Fruit fly (Drosophila melanogaster) whole organism, pupa: ENCODE results near the gene Doc3.

Source experiments
- CG10348 ChIP-seq: fragments of 200-800 bp; sonication (Bioruptor generic); IDR thresholded peaks from 2 replicates; pipeline ENCODE4 v1.3.6; 2022; ENCODE audit warnings: missing biosample characterization, missing genetic modification characterization
- CG12605 ChIP-seq: fragments of 200-800 bp; sonication (Bioruptor generic); IDR thresholded peaks from 2 replicates; pipeline ENCODE4 v1.3.6; 2022; ENCODE audit warnings: missing biosample characterization, missing genetic modification characterization
- CG13204 ChIP-seq: fragments of 200-800 bp; sonication (Bioruptor generic); optimal IDR thresholded peaks from 2 replicates; lab custom pipeline; 2018; ENCODE audit warnings: missing biosample characterization, mild to moderate bottlenecking, missing genetic modification characterization, moderate library complexity
- CG14655 ChIP-seq: fragments of 200-800 bp; sonication (Bioruptor generic); optimal IDR thresholded peaks from 3 replicates; lab custom pipeline; 2017; ENCODE audit warnings: mild to moderate bottlenecking, missing biosample characterization, missing genetic modification reagents, missing genetic modification characterization
- CG15710 ChIP-seq: fragments of 200-800 bp; sonication (Bioruptor generic); optimal IDR thresholded peaks from 2 replicates; lab custom pipeline; 2018; ENCODE audit warnings: missing biosample characterization, mild to moderate bottlenecking, missing genetic modification characterization, moderate library complexity
- CG17806 ChIP-seq: fragments of 200-800 bp; sonication (Bioruptor generic); optimal IDR thresholded peaks from 2 replicates; lab custom pipeline; 2018; ENCODE audit warnings: missing biosample characterization, mild to moderate bottlenecking, missing genetic modification characterization, moderate library complexity
- CG32121 ChIP-seq: fragments of 200-800 bp; sonication (Bioruptor generic); IDR thresholded peaks from 2 replicates; pipeline ENCODE4 v1.3.6; 2022; ENCODE audit warnings: missing biosample characterization, missing genetic modification characterization
- CG34367 ChIP-seq: fragments of 200-800 bp; sonication (Bioruptor generic); optimal IDR thresholded peaks from 2 replicates; lab custom pipeline; 2018; ENCODE audit warnings: missing biosample characterization, mild to moderate bottlenecking, missing genetic modification characterization
- CG4496 ChIP-seq: fragments of 200-800 bp; sonication (Bioruptor generic); IDR thresholded peaks from 3 replicates; pipeline ENCODE4 v1.3.6; 2022; ENCODE audit warnings: missing biosample characterization, missing genetic modification characterization
- CG8159 ChIP-seq: fragments of 200-800 bp; sonication (Bioruptor generic); optimal IDR thresholded peaks from 3 replicates; lab custom pipeline; 2018; ENCODE audit warnings: missing biosample characterization, mild to moderate bottlenecking, missing genetic modification characterization, moderate library complexity
- CG8301 ChIP-seq: fragments of 200-800 bp; sonication (Bioruptor generic); optimal IDR thresholded peaks from 2 replicates; lab custom pipeline; 2018; ENCODE audit warnings: missing biosample characterization, mild to moderate bottlenecking, missing genetic modification characterization
- CG9948 ChIP-seq: fragments of 200-800 bp; sonication (Bioruptor generic); optimal IDR thresholded peaks from 2 replicates; lab custom pipeline; 2018; ENCODE audit warnings: missing biosample characterization, mild to moderate bottlenecking, missing genetic modification characterization, moderate library complexity
- D1 ChIP-seq: fragments of 200-800 bp; sonication (Bioruptor generic); optimal IDR thresholded peaks from 2 replicates; lab custom pipeline; 2018; ENCODE audit warnings: missing biosample characterization, mild to moderate bottlenecking, missing genetic modification characterization, moderate library complexity
- EcR ChIP-seq: fragments of 200-800 bp; sonication (Bioruptor generic); optimal IDR thresholded peaks from 3 replicates; lab custom pipeline; 2019; ENCODE audit warnings: missing biosample characterization, missing genetic modification characterization, mild to moderate bottlenecking, moderate library complexity, missing genetic modification reagents
- Ets98B ChIP-seq: fragments of 200-800 bp; sonication (Bioruptor generic); IDR thresholded peaks from 2 replicates; pipeline ENCODE4 v1.3.6; 2022; ENCODE audit warnings: missing biosample characterization, missing genetic modification characterization
- Pif1A ChIP-seq: fragments of 200-800 bp; sonication (Bioruptor generic); optimal IDR thresholded peaks from 3 replicates; lab custom pipeline; 2016; ENCODE audit warnings: missing biosample characterization, missing genetic modification characterization
- Pif1B ChIP-seq: fragments of 200-800 bp; sonication (Bioruptor generic); optimal IDR thresholded peaks from 3 replicates; lab custom pipeline; 2016; ENCODE audit warnings: missing biosample characterization, missing genetic modification characterization
- Snoo ChIP-seq: fragments of 200-800 bp; sonication (Bioruptor generic); optimal IDR thresholded peaks from 3 replicates; lab custom pipeline; 2017; ENCODE audit warnings: missing biosample characterization, mild to moderate bottlenecking, missing genetic modification characterization, inconsistent platforms
- fd96Ca ChIP-seq: fragments of 200-800 bp; sonication (Bioruptor generic); IDR thresholded peaks from 3 replicates; pipeline ENCODE4 v1.3.6; 2022; ENCODE audit warnings: missing biosample characterization, missing genetic modification characterization
- gl ChIP-seq: fragments of 200-800 bp; sonication (Bioruptor generic); optimal IDR thresholded peaks from 2 replicates; lab custom pipeline; 2018; ENCODE audit warnings: missing biosample characterization, mild to moderate bottlenecking, missing genetic modification characterization
- rn ChIP-seq: fragments of 200-800 bp; sonication (Bioruptor generic); IDR thresholded peaks from 2 replicates; pipeline ENCODE4 v1.3.6; 2022; ENCODE audit warnings: missing biosample characterization, missing genetic modification characterization

The Doc3 gene

DNA sequence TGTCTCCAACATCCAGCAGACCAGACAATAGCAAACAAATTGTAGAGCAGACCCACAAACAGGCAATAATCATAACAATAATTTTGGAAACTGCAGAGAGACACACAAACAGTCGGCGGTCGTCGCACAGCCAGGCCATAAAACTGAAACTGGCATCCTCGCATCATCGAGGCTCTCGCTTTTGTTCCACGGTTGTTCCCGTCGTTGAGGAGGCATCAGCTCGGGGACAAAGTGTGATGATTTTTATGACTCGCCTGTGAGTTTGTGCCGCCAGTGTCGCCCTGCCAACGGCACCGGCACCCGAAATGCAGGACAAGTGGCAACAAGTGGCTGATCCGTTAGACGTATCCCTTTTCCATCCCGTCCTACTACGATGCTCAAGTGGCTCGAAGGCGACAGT, 1.6 kb upstream of the Doc3 start:
- TF ChIP-seq fd96Ca (GFP tag; lab: Robert Waterston, UW) = no peak
- TF ChIP-seq CG13204 (GFP tag; lab: Kevin White, UChicago) = no peak
- TF ChIP-seq Ets98B (GFP tag; lab: Robert Waterston, UW) = no peak
- no peak for TF ChIP-seq gl (tag; lab: Kevin White, UChicago)
- no peak for TF ChIP-seq CG4496 (GFP tag; lab: Robert Waterston, UW)

DNA sequence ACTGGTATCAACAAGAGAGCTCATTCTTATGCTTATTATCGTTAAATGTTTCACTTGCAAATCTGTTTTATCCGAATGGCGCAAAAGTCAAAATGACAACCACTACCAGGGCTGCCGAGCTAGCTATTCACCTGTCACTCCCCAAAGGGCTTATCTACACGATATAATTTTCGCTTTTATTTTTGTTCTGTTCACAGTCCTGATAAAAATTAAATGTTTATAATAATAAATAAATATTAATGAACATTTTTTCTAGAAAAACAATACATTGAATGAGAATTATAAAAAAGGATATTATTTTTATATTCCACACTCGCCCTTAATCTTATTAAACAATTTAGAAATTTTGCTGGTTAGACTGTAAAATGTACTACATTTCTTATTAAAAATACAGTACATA, 4.7 kb downstream of the Doc3 start, which contains the start of gene CG5194:
Gene CG5194, minus strand, starts transcription at position 101 of the 400 bp plus-strand sequence.
- no peak for TF ChIP-seq CG17806 (tag; lab: Kevin White, UChicago)
- TF ChIP-seq CG8301 (tag; lab: Kevin White, UChicago) = no peak
- TF ChIP-seq fd96Ca (GFP tag; lab: Robert Waterston, UW) = no peak
- TF ChIP-seq, all 21 proteins: peak for 0

DNA sequence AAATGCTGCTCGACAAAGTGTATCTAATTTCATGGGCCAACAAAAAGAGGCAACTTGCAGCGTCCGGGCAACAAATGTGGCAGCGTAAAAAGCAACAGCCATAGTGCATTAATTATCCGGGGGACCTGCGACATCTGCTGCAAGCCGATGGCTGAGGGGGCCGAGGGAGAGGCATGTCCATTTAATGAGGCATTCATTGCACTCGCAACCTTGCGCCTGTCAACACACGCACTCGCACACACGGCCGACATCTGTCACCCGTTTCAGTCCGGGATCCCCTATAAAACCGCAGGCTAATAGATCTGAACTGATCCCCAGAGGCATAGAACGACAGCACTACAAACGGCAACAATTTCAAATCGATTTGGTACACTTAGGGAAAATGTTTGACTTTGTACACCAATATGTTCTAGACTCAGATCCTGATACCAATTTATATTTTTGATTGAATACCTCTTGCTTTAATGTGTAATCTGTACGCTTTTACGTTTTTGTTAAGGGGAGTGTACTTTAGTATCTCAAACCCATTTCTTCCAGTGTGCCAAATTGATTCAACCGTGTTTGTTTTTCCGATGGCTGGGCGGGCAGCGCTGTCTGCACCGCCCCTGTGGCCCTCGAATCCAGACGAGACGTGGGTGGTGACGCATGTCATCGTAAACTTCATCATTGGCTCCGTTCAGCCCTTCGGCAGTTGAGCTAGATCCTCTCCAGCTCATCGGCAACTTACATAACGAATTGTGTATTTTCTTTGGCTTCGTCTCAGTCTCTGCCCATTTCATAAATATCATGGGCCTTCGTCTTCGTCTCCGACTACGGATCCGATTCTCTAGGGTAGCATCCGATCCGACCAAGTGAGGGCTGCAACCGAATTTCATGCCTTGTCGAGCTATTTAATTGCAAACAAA, 6.7 kb downstream of the Doc3 start:
- TF ChIP-seq EcR (GFP tag; lab: Kevin White, UChicago) (no peak), CG10348 (no peak), CG13204 (GFP tag; lab: Kevin White, UChicago) (no peak), Pif1A (GFP tag; lab: Kevin White, UChicago) (no peak), fd96Ca (GFP tag; lab: Robert Waterston, UW) (no peak), CG32121 (GFP tag; lab: Robert Waterston, UW) (no peak), CG14655 (GFP tag; lab: Kevin White, UChicago) (no peak), CG15710 (tag; lab: Kevin White, UChicago) (peak; percentile 1), gl (tag; lab: Kevin White, UChicago) (no peak), CG8159 (peak; percentile 37)

DNA sequence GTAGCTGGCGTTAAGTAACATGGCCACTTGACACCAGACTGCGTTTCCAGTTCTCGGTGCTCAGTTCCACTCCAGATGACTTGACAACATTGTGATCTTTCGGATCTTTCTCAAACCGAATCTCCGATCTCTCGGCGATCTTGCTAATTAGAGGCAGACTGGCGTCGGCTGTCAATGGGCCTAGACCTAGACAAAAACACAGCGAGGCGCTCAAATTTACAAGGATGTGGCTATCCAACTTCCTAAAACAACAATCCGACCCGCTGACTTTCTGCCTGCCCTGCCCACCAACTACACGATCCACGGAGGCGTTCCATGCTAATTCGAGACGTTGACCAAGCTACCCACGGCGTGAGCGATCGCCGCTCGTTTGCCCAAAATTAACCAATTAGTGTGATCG, 8.7 kb downstream of the Doc3 start:
- no peak for TF ChIP-seq Ets98B (GFP tag; lab: Robert Waterston, UW)
- no peak for TF ChIP-seq CG9948 (tag; lab: Kevin White, UChicago)
- no peak for TF ChIP-seq CG8301 (tag; lab: Kevin White, UChicago)
- TF ChIP-seq CG34367 = no peak
- no peak for TF ChIP-seq rn (GFP tag; lab: Robert Waterston, UW)
- TF ChIP-seq CG8159 = no peak
- no peak for TF ChIP-seq fd96Ca (GFP tag; lab: Robert Waterston, UW)
- no peak for TF ChIP-seq Pif1B (GFP tag; lab: Kevin White, UChicago)
- TF ChIP-seq CG32121 (GFP tag; lab: Robert Waterston, UW) = no peak
- no peak for TF ChIP-seq CG13204 (GFP tag; lab: Kevin White, UChicago)
- no peak for TF ChIP-seq CG4496 (GFP tag; lab: Robert Waterston, UW)
- no peak for TF ChIP-seq EcR (GFP tag; lab: Kevin White, UChicago)
- no peak for TF ChIP-seq CG12605 (GFP tag; lab: Robert Waterston, UW)
- no peak for TF ChIP-seq Pif1A (GFP tag; lab: Kevin White, UChicago)
- no peak for TF ChIP-seq D1 (tag; lab: Kevin White, UChicago)
- TF ChIP-seq Snoo (tag; lab: Kevin White, UChicago) = no peak

DNA sequence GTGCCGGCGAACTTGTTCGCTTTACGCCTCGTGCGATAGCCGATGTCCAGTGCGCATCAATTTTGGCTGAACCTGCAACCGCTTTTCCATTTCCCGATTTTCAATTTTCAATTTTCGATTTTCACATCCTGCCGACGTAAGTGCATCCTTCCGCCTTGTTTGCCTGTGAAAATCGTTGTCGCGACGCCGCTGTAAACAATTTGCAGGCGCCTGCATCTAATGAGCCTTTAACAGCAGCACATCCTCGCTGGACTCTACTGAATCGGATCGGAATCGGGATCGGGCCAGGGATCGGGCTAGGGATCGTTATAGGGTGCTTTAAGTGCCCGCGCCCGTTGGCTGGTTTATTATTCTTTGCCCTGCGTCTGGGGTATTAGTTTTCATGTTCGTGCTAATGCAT, 12.4 kb downstream of the Doc3 start:
- TF ChIP-seq CG8159 = no peak
- TF ChIP-seq CG4496 (GFP tag; lab: Robert Waterston, UW) = no peak
- no peak for TF ChIP-seq CG13204 (GFP tag; lab: Kevin White, UChicago)
- no peak for TF ChIP-seq CG8301 (tag; lab: Kevin White, UChicago)
- TF ChIP-seq D1 (tag; lab: Kevin White, UChicago) = no peak
- no peak for TF ChIP-seq CG34367
- no peak for TF ChIP-seq Snoo (tag; lab: Kevin White, UChicago)
- TF ChIP-seq CG9948 (tag; lab: Kevin White, UChicago) = no peak
- no peak for TF ChIP-seq rn (GFP tag; lab: Robert Waterston, UW)
- TF ChIP-seq CG15710 (tag; lab: Kevin White, UChicago) = no peak
- TF ChIP-seq Pif1B (GFP tag; lab: Kevin White, UChicago) = no peak
- no peak for TF ChIP-seq CG10348
- no peak for TF ChIP-seq EcR (GFP tag; lab: Kevin White, UChicago)
- no peak for TF ChIP-seq CG14655 (GFP tag; lab: Kevin White, UChicago)
- TF ChIP-seq fd96Ca (GFP tag; lab: Robert Waterston, UW) = no peak
- no peak for TF ChIP-seq Pif1A (GFP tag; lab: Kevin White, UChicago)
- TF ChIP-seq CG17806 (tag; lab: Kevin White, UChicago) = no peak
- no peak for TF ChIP-seq CG32121 (GFP tag; lab: Robert Waterston, UW)
- no peak for TF ChIP-seq gl (tag; lab: Kevin White, UChicago)
- TF ChIP-seq CG12605 (GFP tag; lab: Robert Waterston, UW) = no peak

DNA sequence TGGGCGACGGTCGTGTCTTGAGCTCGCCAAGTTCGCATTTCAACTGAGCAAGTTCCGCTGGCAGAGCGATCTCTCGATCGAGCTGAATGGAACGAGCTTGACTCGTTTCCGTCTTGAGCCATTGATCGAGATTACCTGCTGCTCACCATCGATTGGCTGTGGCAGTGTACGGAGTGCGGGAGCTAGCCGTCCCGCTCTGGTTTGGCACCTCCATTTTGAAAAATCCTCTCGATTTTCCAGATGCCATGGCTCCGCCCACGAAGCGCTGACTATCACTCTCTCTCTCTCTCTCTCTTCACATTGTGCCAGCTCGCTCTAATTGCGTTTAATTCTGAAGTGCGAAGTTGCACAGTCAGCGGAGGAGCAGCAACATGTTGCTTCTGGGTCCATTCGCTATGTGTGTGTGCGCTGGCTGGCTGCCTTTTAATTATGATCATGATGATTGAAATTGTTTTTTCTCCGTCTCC, 14.2 kb downstream of the Doc3 start, which contains the start of gene Doc2:
Gene Doc2, minus strand, starts transcription at position 51 of the 467 bp plus-strand sequence.
- TF ChIP-seq CG8159 = no peak
- no peak for TF ChIP-seq EcR (GFP tag; lab: Kevin White, UChicago)
- no peak for TF ChIP-seq CG8301 (tag; lab: Kevin White, UChicago)
- no peak for TF ChIP-seq CG32121 (GFP tag; lab: Robert Waterston, UW)
- TF ChIP-seq Pif1B (GFP tag; lab: Kevin White, UChicago) = no peak
- TF ChIP-seq Ets98B (GFP tag; lab: Robert Waterston, UW) = no peak
- no peak for TF ChIP-seq rn (GFP tag; lab: Robert Waterston, UW)
- TF ChIP-seq CG12605 (GFP tag; lab: Robert Waterston, UW) = no peak
- no peak for TF ChIP-seq D1 (tag; lab: Kevin White, UChicago)
- no peak for TF ChIP-seq CG10348
- TF ChIP-seq Snoo (tag; lab: Kevin White, UChicago) = no peak
- no peak for TF ChIP-seq CG4496 (GFP tag; lab: Robert Waterston, UW)
- no peak for TF ChIP-seq gl (tag; lab: Kevin White, UChicago)
- no peak for TF ChIP-seq CG34367
- no peak for TF ChIP-seq CG9948 (tag; lab: Kevin White, UChicago)
- no peak for TF ChIP-seq CG15710 (tag; lab: Kevin White, UChicago)
- no peak for TF ChIP-seq fd96Ca (GFP tag; lab: Robert Waterston, UW)
- no peak for TF ChIP-seq CG17806 (tag; lab: Kevin White, UChicago)
